Worm (Caenorhabditis elegans): ENCODE data around the gene atgl-1.

atgl-1 gene

ce11 chrIII:6464113-6464571, 44.9 kb upstream of the atgl-1 start:
- TF ChIP-seq somi-1 (GFP tag; optimal IDR thresholded peaks at IDR 0.05) (peak; percentile 77), hrde-1 (tag; optimal IDR thresholded peaks at IDR 0.05; ENCODE audit: borderline replicate concordance) (no peak), egrh-3 (GFP tag; IDR thresholded peaks at IDR 0.05) (peak; percentile 97), Y79H2A.3 (GFP tag; conservative IDR thresholded peaks at IDR 0.05) (peak; percentile 84; the same call in 1 of the 2 replicates), hmg-20 (GFP tag; IDR thresholded peaks at IDR 0.05) (no peak), B0336.3 (GFP tag; IDR thresholded peaks at IDR 0.05) (peak; percentile 98), ZK185.1 (tag; optimal IDR thresholded peaks at IDR 0.05; ENCODE audit: poor library complexity, severe bottlenecking) (peak; percentile 30), Y95B8A.8 (GFP tag; IDR thresholded peaks at IDR 0.05) (peak; percentile 94), nfyb-1 (GFP tag; IDR thresholded peaks at IDR 0.05) (peak; percentile 95), let-526 (GFP tag; IDR thresholded peaks at IDR 0.05) (peak; percentile 84), let-607 (tag; optimal IDR thresholded peaks at IDR 0.05) (peak; percentile 83 to 87), athp-1 (tag; optimal IDR thresholded peaks at IDR 0.05) (peak; percentile 80), ztf-6 (GFP tag; IDR thresholded peaks at IDR 0.05) (no peak), him-1 (tag; optimal IDR thresholded peaks at IDR 0.05) (no peak), ceh-91 (GFP tag; IDR thresholded peaks at IDR 0.05) (peak; percentile 71), Y56A3A.18 (GFP tag; IDR thresholded peaks at IDR 0.05) (no peak), ceh-40 (GFP tag; IDR thresholded peaks at IDR 0.05) (no peak), rpc-1 (optimal IDR thresholded peaks at IDR 0.05) (no peak), rpc-1 (tag; optimal IDR thresholded peaks at IDR 0.05) (no peak), sdz-38 (tag; optimal IDR thresholded peaks at IDR 0.05) (no peak), F22D6.2 (tag; optimal IDR thresholded peaks at IDR 0.05) (peak; percentile 49), rec-8 (tag; optimal IDR thresholded peaks at IDR 0.05) (no peak), tbp1 (GFP tag; optimal IDR thresholded peaks at IDR 0.05) (peak; percentile 70), zim-3 (tag; optimal IDR thresholded peaks at IDR 0.05) (peak; percentile 72), gei-17 (GFP tag; optimal IDR thresholded peaks at IDR 0.05) (no peak), lsy-27 (tag; optimal IDR thresholded peaks at IDR 0.05; ENCODE audit: borderline replicate concordance, insufficient read depth) (no peak), ceh-27 (GFP tag; optimal IDR thresholded peaks at IDR 0.05) (peak; percentile 90), chd-7 (tag; optimal IDR thresholded peaks at IDR 0.05) (peak; percentile 94), Y67H2A.10 (GFP tag; conservative IDR thresholded peaks at IDR 0.05) (peak; percentile 83), mel-28 (tag; optimal IDR thresholded peaks at IDR 0.05; ENCODE audit: borderline replicate concordance) (peak; percentile 20), unc-62 (GFP tag; optimal IDR thresholded peaks at IDR 0.05) (no peak), Y53G8AR.9 (GFP tag; conservative IDR thresholded peaks at IDR 0.05) (peak; percentile 88), hmg-1.2 (GFP tag; IDR thresholded peaks at IDR 0.05) (peak; percentile 66), lag-1 (GFP tag; IDR thresholded peaks at IDR 0.05) (no peak), nhr-27 (tag; optimal IDR thresholded peaks at IDR 0.05) (no peak), nhr-179 (tag; optimal IDR thresholded peaks at IDR 0.05) (no peak), F57C9.4 (tag; optimal IDR thresholded peaks at IDR 0.05) (no peak), hsf-1 (GFP tag; IDR thresholded peaks at IDR 0.05) (peak; percentile 80), ceh-79 (tag; optimal IDR thresholded peaks at IDR 0.05) (peak; percentile 45), F37B4.10 (GFP tag; IDR thresholded peaks at IDR 0.05) (no peak), sea-2 (GFP tag; IDR thresholded peaks at IDR 0.05) (no peak), die-1 (tag; optimal IDR thresholded peaks at IDR 0.05) (peak; percentile 47), bed-2 (GFP tag; IDR thresholded peaks at IDR 0.05) (no peak), bed-1 (GFP tag; IDR thresholded peaks at IDR 0.05) (no peak), ztf-26 (tag; optimal IDR thresholded peaks at IDR 0.05) (peak; percentile 90), repo-1 (tag; optimal IDR thresholded peaks at IDR 0.05) (peak; percentile 88), T07F8.4 (tag; optimal IDR thresholded peaks at IDR 0.05) (peak; percentile 19), mes-4 (tag; optimal IDR thresholded peaks at IDR 0.05) (no peak), atf-7 (tag; optimal IDR thresholded peaks at IDR 0.05) (peak; percentile 91)
